Worm (Caenorhabditis elegans): ENCODE measurements around the gene grl-17.

ce11 chrV:13565197-13565596, 1.5 kb upstream of the grl-17 start:
- no peak for TF ChIP-seq ref-1 (GFP tag; conservative IDR thresholded peaks at IDR 0.05)
- 0 out of 2 replicates have a peak, but pooled peaks have one; percentile 9 for TF ChIP-seq T22C8.4 (GFP tag; IDR thresholded peaks at IDR 0.05)
- no peak for TF ChIP-seq cog-1 (tag; optimal IDR thresholded peaks at IDR 0.05)
- no peak for TF ChIP-seq ztf-29 (GFP tag; IDR thresholded peaks at IDR 0.05)
